Worm (Caenorhabditis elegans) whole organism, L2 larva: ENCODE results near the gene Y69A2AR.25.

Experiments
- C34F6.9 ChIP-seq: fragments of 150-350 bp; optimal IDR thresholded peaks from 2 replicates; lab custom pipeline; 2014; ENCODE audit warnings: missing biosample characterization, missing genetic modification characterization
- R02D3.7 ChIP-seq: fragments of 150-350 bp; optimal IDR thresholded peaks from 2 replicates; lab custom pipeline; 2014; ENCODE audit warnings: missing biosample characterization, missing genetic modification characterization
- Y55F3AM.14 ChIP-seq: fragments of 200-800 bp; sonication (Bioruptor generic); optimal IDR thresholded peaks from 2 replicates; lab custom pipeline; 2018; ENCODE audit warnings: mild to moderate bottlenecking, missing genetic modification characterization, missing compliant biosample characterization
- alr-1 ChIP-seq: fragments of 150-350 bp; optimal IDR thresholded peaks from 2 replicates; lab custom pipeline; 2014; ENCODE audit warnings: missing biosample characterization, missing genetic modification characterization
- aly-2 ChIP-seq: fragments of 150-350 bp; optimal IDR thresholded peaks from 2 replicates; lab custom pipeline; 2014; ENCODE audit warnings: missing biosample characterization, missing genetic modification characterization
- ama-1 ChIP-seq: fragments of 150-350 bp; optimal IDR thresholded peaks from 2 replicates; lab custom pipeline; 2018; ENCODE audit warnings: inconsistent platforms
- ceh-16 ChIP-seq: fragments of 150-350 bp; optimal IDR thresholded peaks from 2 replicates; lab custom pipeline; 2014; ENCODE audit warnings: missing biosample characterization, missing genetic modification characterization
- ceh-82 ChIP-seq: fragments of 150-350 bp; optimal IDR thresholded peaks from 2 replicates; lab custom pipeline; 2014; ENCODE audit warnings: missing biosample characterization, missing genetic modification characterization
- dmd-4 ChIP-seq: sonication (generic microtip); optimal IDR thresholded peaks from 2 replicates; lab custom pipeline; 2017; ENCODE audit warnings: missing biosample characterization, missing genetic modification characterization
- egl-27 ChIP-seq: sonication (generic microtip); optimal IDR thresholded peaks from 3 replicates; lab custom pipeline; 2017; ENCODE audit warnings: missing biosample characterization, missing genetic modification reagents, missing genetic modification characterization
- elt-1 ChIP-seq: fragments of 150-350 bp; optimal IDR thresholded peaks from 2 replicates; lab custom pipeline; 2014; ENCODE audit warnings: missing biosample characterization, missing genetic modification characterization
- elt-3 ChIP-seq: sonication (generic microtip); optimal IDR thresholded peaks from 2 replicates; lab custom pipeline; 2017; ENCODE audit warnings: missing biosample characterization, missing genetic modification characterization
- gmeb-1 ChIP-seq: fragments of 150-350 bp; optimal IDR thresholded peaks from 2 replicates; lab custom pipeline; 2014; ENCODE audit warnings: missing biosample characterization, missing genetic modification characterization
- lin-11 ChIP-seq: fragments of 150-350 bp; sonication (generic microtip); optimal IDR thresholded peaks from 2 replicates; lab custom pipeline; 2014; ENCODE audit warnings: missing biosample characterization, missing genetic modification characterization, inconsistent platforms, mixed read lengths
- lin-13 ChIP-seq: fragments of 150-350 bp; optimal IDR thresholded peaks from 2 replicates; lab custom pipeline; 2014; ENCODE audit warnings: missing biosample characterization, missing genetic modification reagents, missing genetic modification characterization
- lsy-2 ChIP-seq, 2 experiments: fragments of 150-350 bp in 1 of 2; sonication (generic microtip) in 1 of 2; optimal IDR thresholded peaks; 2 replicates each; lab custom pipeline; 2014 to 2017; ENCODE audit warnings: missing biosample characterization in 2 of 2, missing genetic modification characterization in 2 of 2
- mab-5 ChIP-seq: fragments of 150-350 bp; optimal IDR thresholded peaks from 2 replicates; lab custom pipeline; 2014; ENCODE audit warnings: missing biosample characterization, missing genetic modification characterization
- mbf-1 ChIP-seq: sonication (generic microtip); optimal IDR thresholded peaks from 2 replicates; lab custom pipeline; 2017; ENCODE audit warnings: missing biosample characterization, missing genetic modification characterization
- mdl-1 ChIP-seq, 2 experiments: fragments of 150-350 bp in 1 of 2; sonication (generic microtip) in 1 of 2; optimal IDR thresholded peaks; 2 replicates each; lab custom pipeline; 2017; ENCODE audit warnings: missing biosample characterization in 2 of 2, missing genetic modification characterization in 2 of 2
- nhr-10 ChIP-seq: sonication (generic microtip); optimal IDR thresholded peaks from 2 replicates; lab custom pipeline; 2017; ENCODE audit warnings: missing biosample characterization, missing genetic modification characterization
- nhr-129 ChIP-seq: fragments of 150-350 bp; optimal IDR thresholded peaks from 2 replicates; lab custom pipeline; 2014; ENCODE audit warnings: missing biosample characterization, missing genetic modification characterization
- nhr-21 ChIP-seq: fragments of 150-350 bp; optimal IDR thresholded peaks from 2 replicates; lab custom pipeline; 2014; ENCODE audit warnings: missing biosample characterization, missing genetic modification characterization
- nhr-23 ChIP-seq: fragments of 150-350 bp; optimal IDR thresholded peaks from 2 replicates; lab custom pipeline; 2014; ENCODE audit warnings: missing biosample characterization, missing genetic modification reagents, missing genetic modification characterization
- nhr-25 ChIP-seq: fragments of 150-350 bp; sonication (generic microtip); optimal IDR thresholded peaks from 3 replicates; lab custom pipeline; 2014; ENCODE audit warnings: missing biosample characterization, missing genetic modification characterization
- nhr-6 ChIP-seq: fragments of 150-350 bp; optimal IDR thresholded peaks from 2 replicates; lab custom pipeline; 2014; ENCODE audit warnings: missing biosample characterization, missing genetic modification characterization
- nhr-77 ChIP-seq: fragments of 150-350 bp; optimal IDR thresholded peaks from 2 replicates; lab custom pipeline; 2014; ENCODE audit warnings: missing biosample characterization, missing genetic modification characterization
- sem-4 ChIP-seq: fragments of 150-350 bp; optimal IDR thresholded peaks from 2 replicates; lab custom pipeline; 2014; ENCODE audit warnings: missing biosample characterization, missing genetic modification reagents, missing genetic modification characterization
- skn-1 ChIP-seq: sonication (generic microtip); optimal IDR thresholded peaks from 2 replicates; lab custom pipeline; 2017; ENCODE audit warnings: missing biosample characterization, missing genetic modification characterization
- sma-3 ChIP-seq: sonication (generic microtip); optimal IDR thresholded peaks from 2 replicates; lab custom pipeline; 2016; ENCODE audit warnings: missing genetic modification reagents, missing genetic modification characterization, missing compliant biosample characterization
- sma-9 ChIP-seq, 2 experiments: fragments of 150-350 bp in 1 of 2; sonication (generic microtip) in 1 of 2; optimal IDR thresholded peaks; 2 replicates each; lab custom pipeline; 2014 to 2016; ENCODE audit warnings: missing genetic modification characterization in 2 of 2, mild to moderate bottlenecking in 1 of 2, missing biosample characterization in 1 of 2, missing compliant biosample characterization in 1 of 2, missing genetic modification reagents in 1 of 2, moderate library complexity in 1 of 2
- snpc-4 ChIP-seq: fragments of 150-350 bp; optimal IDR thresholded peaks from 2 replicates; lab custom pipeline; 2014; ENCODE audit warnings: missing biosample characterization, missing genetic modification characterization
- unc-39 ChIP-seq: fragments of 150-350 bp; optimal IDR thresholded peaks from 2 replicates; lab custom pipeline; 2014; ENCODE audit warnings: missing biosample characterization, missing genetic modification characterization
- unc-55 ChIP-seq: fragments of 150-350 bp; sonication (generic microtip); optimal IDR thresholded peaks from 3 replicates; lab custom pipeline; 2014; ENCODE audit warnings: missing biosample characterization, missing genetic modification reagents, missing genetic modification characterization
- unc-62 ChIP-seq: fragments of 150-350 bp; optimal IDR thresholded peaks from 2 replicates; lab custom pipeline; 2014; ENCODE audit warnings: missing biosample characterization, missing genetic modification reagents, missing genetic modification characterization
- zag-1 ChIP-seq: fragments of 150-350 bp; optimal IDR thresholded peaks from 2 replicates; lab custom pipeline; 2014; ENCODE audit warnings: missing biosample characterization, missing genetic modification characterization
- ztf-1 ChIP-seq: fragments of 200-800 bp; sonication (Bioruptor generic); conservative IDR thresholded peaks from 2 replicates; pipeline ENCODE4 v1.3.6; 2022; ENCODE audit warnings: missing genetic modification characterization, missing compliant biosample characterization
- ztf-11 ChIP-seq: sonication (generic microtip); optimal IDR thresholded peaks from 2 replicates; lab custom pipeline; 2017; ENCODE audit warnings: missing biosample characterization, missing genetic modification characterization
- ztf-4 ChIP-seq: fragments of 150-350 bp; optimal IDR thresholded peaks from 2 replicates; lab custom pipeline; 2014; ENCODE audit warnings: missing biosample characterization, missing genetic modification characterization

The Y69A2AR.25 gene

DNA sequence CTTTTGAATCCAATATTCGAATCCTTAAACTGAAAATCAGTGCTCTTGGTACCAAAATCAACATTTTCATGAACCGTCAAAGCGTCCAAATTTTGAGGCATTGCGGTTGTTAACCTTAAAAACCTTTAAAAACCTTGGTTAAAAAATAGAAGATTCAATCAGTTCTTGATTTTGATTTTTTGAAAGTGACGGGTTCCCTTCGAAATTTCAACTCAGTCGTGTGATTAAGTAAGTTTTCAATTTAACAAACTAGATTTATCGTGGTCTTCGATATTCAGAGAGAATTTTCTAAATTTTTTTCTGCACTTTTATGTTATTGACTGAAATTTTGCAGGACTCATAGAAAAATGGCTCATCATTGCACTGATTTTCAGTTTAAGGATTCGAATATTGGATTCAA is at the start of gene Y69A2AR.25, which contains the start of gene Y69A2AR.12:
Gene Y69A2AR.25, minus strand, starts transcription at position 101 of the 400 bp plus-strand sequence.
Gene Y69A2AR.12, plus strand, starts transcription at position 348 of the 400 bp plus-strand sequence.
- TF ChIP-seq ceh-82 (tag; lab: Kevin White, UChicago) (no peak), dmd-4 (no peak), zag-1 (tag; lab: Kevin White, UChicago) (no peak), nhr-25 (no peak), ztf-11 (tag; lab: Kevin White, UChicago) (no peak), lin-11 (tag; lab: Kevin White, UChicago) (no peak), nhr-21 (no peak), sem-4 (tag; lab: Kevin White, UChicago) (no peak), Y55F3AM.14 (GFP tag; lab: Kevin White, UChicago) (no peak), aly-2 (no peak), ceh-16 (tag; lab: Kevin White, UChicago) (no peak), ztf-4 (tag; lab: Kevin White, UChicago) (no peak), sma-9 (GFP tag; optimal IDR thresholded peaks at IDR 0.05; lab: Kevin White, UChicago) (no peak), sma-9 (tag; optimal IDR thresholded peaks at IDR 0.05; lab: Kevin White, UChicago) (no peak), egl-27 (tag; lab: Kevin White, UChicago) (no peak), elt-3 (tag; lab: Kevin White, UChicago) (no peak), alr-1 (tag; lab: Kevin White, UChicago) (no peak), nhr-6 (tag; lab: Kevin White, UChicago) (no peak), skn-1 (tag; lab: Kevin White, UChicago) (no peak)
- TF ChIP-seq, all 48 proteins: peak for 0

ce11 chrIV:2616853-2617252 is 48.7 kb upstream of the Y69A2AR.25 start:
- TF ChIP-seq mdl-1 (tag; optimal IDR thresholded peaks at IDR 0.05; lab: Kevin White, UChicago) = no peak
- TF ChIP-seq zag-1 (tag; lab: Kevin White, UChicago) = no peak
- TF ChIP-seq snpc-4 (tag; lab: Kevin White, UChicago) = no peak
- no peak for TF ChIP-seq nhr-10 (tag; lab: Kevin White, UChicago)
- TF ChIP-seq sma-9 (GFP tag; optimal IDR thresholded peaks at IDR 0.05; lab: Kevin White, UChicago) = no peak
- no peak for TF ChIP-seq sma-9 (tag; optimal IDR thresholded peaks at IDR 0.05; lab: Kevin White, UChicago)
- TF ChIP-seq mbf-1 = no peak
- no peak for TF ChIP-seq unc-62
- no peak for TF ChIP-seq elt-1 (tag; lab: Kevin White, UChicago)
- TF ChIP-seq alr-1 (tag; lab: Kevin White, UChicago) = no peak
- no peak for TF ChIP-seq R02D3.7 (tag; lab: Kevin White, UChicago)
- no peak for TF ChIP-seq dmd-4
- TF ChIP-seq unc-39 = no peak
- no peak for TF ChIP-seq elt-3 (tag; lab: Kevin White, UChicago)
- TF ChIP-seq ceh-16 (tag; lab: Kevin White, UChicago) = no peak
- TF ChIP-seq ztf-1 = no peak
- no peak for TF ChIP-seq lin-13 (GFP tag; lab: Kevin White, UChicago)

DNA sequence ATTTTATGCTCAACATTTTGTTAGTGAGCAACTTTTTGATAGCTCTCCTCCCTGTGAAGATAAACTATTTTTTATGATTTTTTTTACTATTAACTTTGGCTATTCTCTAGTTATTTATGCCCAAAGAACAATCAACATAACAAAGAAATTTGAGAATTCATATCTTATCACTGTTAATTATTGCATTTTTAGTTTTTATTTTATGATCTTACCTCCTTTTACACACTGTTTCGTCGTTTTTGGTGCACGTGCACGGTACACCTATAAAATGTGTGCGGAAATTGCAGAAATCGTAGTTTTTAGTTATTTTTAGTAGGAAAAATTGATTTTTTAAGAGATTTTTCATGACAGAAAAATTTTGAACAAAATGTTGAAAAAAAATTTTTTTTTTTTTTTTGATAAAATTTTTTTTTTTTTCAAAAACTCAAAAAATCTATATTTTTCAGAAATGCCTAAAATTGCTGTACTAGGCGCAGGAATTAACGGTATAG is 45.6 kb upstream of the Y69A2AR.25 start, which contains the start of gene daao-1:
Gene daao-1, plus strand, starts transcription at position 441 of the 491 bp plus-strand sequence.
- TF ChIP-seq nhr-25 = no peak
- no peak for TF ChIP-seq nhr-10 (tag; lab: Kevin White, UChicago)
- no peak for TF ChIP-seq ama-1 (lab: Kevin White, UChicago)
- TF ChIP-seq aly-2 = no peak
- TF ChIP-seq nhr-129 (tag; lab: Kevin White, UChicago) = no peak
- TF ChIP-seq mab-5 (tag; lab: Kevin White, UChicago) = no peak
- no peak for TF ChIP-seq nhr-23 (tag; lab: Kevin White, UChicago)
- no peak for TF ChIP-seq nhr-77
- TF ChIP-seq sma-3 (GFP tag; lab: Kevin White, UChicago) = no peak

DNA sequence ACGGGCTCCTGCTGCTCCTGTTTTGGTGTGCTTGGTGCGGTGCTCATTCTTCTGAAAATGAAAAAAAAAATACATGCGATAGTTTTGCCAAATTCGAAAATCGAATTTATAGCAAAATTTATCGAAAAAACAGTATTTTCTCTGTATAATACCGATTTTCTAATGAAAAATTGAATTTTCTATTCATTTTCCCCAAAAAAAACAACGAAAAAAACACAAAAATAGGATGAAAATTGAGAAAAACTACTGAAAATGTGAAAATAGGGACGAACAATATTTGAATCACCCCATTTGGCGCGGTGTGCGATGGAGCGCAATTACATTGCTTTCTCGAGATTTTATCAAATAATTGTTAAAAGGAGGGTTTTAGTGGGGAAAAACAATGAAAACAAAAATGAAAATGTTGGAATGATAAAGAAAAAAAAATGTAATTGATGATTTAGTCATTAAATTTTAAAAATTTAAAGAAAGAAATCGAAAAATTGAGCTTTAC is 44.9 kb upstream of the Y69A2AR.25 start, which contains the start of gene Y69A2AR.28:
Gene Y69A2AR.28, minus strand, starts transcription at position 51 of the 493 bp plus-strand sequence.
- TF ChIP-seq gmeb-1 (tag; lab: Kevin White, UChicago) = peak; percentile 17
- TF ChIP-seq lsy-2 (tag; optimal IDR thresholded peaks at IDR 0.05; lab: Kevin White, UChicago) = peak in 1 of 2 experiments; percentile 32
- TF ChIP-seq sma-3 (GFP tag; lab: Kevin White, UChicago) = no peak
- no peak for TF ChIP-seq mab-5 (tag; lab: Kevin White, UChicago)
- no peak for TF ChIP-seq R02D3.7 (tag; lab: Kevin White, UChicago)
- TF ChIP-seq unc-55 = peak; percentile 8
- TF ChIP-seq C34F6.9 (tag; lab: Kevin White, UChicago) = no peak
- TF ChIP-seq nhr-6 (tag; lab: Kevin White, UChicago) = no peak
- TF ChIP-seq, all 48 proteins: peak for 3
